Worm (Caenorhabditis elegans) whole organism, L1 larva: ENCODE results near the gene F39G3.5.
A peak's percentile ranks its signal among the peaks of the same experiment; 100 is the strongest.

Source experiments
- C16A3.4 ChIP-seq: fragments of 150-350 bp; optimal IDR thresholded peaks from 2 replicates; lab custom pipeline; 2014; ENCODE audit warnings: missing biosample characterization, missing genetic modification characterization
- C34B4.2 ChIP-seq: sonication (generic microtip); optimal IDR thresholded peaks from 2 replicates; lab custom pipeline; 2017; ENCODE audit warnings: mild to moderate bottlenecking, missing genetic modification characterization, missing compliant biosample characterization
- ama-1 ChIP-seq: fragments of 150-350 bp; optimal IDR thresholded peaks from 2 replicates; lab custom pipeline; 2014
- blmp-1 ChIP-seq: fragments of 150-350 bp; optimal IDR thresholded peaks from 2 replicates; lab custom pipeline; 2014; ENCODE audit warnings: missing biosample characterization, missing genetic modification characterization
- ceh-8 ChIP-seq: fragments of 200-800 bp; sonication (Bioruptor generic); optimal IDR thresholded peaks from 2 replicates; lab custom pipeline; 2018; ENCODE audit warnings: mild to moderate bottlenecking, missing genetic modification characterization, moderate library complexity, missing compliant biosample characterization
- ceh-88 ChIP-seq: fragments of 200-800 bp; sonication (Bioruptor generic); IDR thresholded peaks from 2 replicates; pipeline ENCODE4 v1.3.6; 2022; ENCODE audit warnings: missing genetic modification characterization, missing compliant biosample characterization
- ces-1 ChIP-seq: fragments of 150-350 bp; optimal IDR thresholded peaks from 2 replicates; lab custom pipeline; 2014; ENCODE audit warnings: missing biosample characterization, missing genetic modification reagents, missing genetic modification characterization
- dpl-1 ChIP-seq, 3 experiments: fragments of 150-350 bp in 2 of 3; sonication (generic microtip) in 1 of 3; optimal IDR thresholded peaks; 2 replicates each; lab custom pipeline; 2014 to 2017; ENCODE audit warnings: missing biosample characterization in 3 of 3, missing genetic modification characterization in 3 of 3, missing genetic modification reagents in 3 of 3
- efl-1 ChIP-seq, 4 experiments: fragments of 150-350 bp; optimal IDR thresholded peaks in 3 of 4; peaks in 1 of 4; 1 replicate in 1 of 4; 2 replicates in 3 of 4; lab custom pipeline; 2014; ENCODE audit warnings: missing biosample characterization in 2 of 4, missing genetic modification characterization in 2 of 4, missing genetic modification reagents in 2 of 4
- efl-3 ChIP-seq: fragments of 200-800 bp; sonication (Bioruptor generic); optimal IDR thresholded peaks from 2 replicates; lab custom pipeline; 2018; ENCODE audit warnings: mild to moderate bottlenecking, missing genetic modification characterization, missing compliant biosample characterization
- egl-13 ChIP-seq: sonication (generic microtip); optimal IDR thresholded peaks from 2 replicates; lab custom pipeline; 2016; ENCODE audit warnings: missing genotype, missing genetic modification reagents, missing genetic modification characterization, missing compliant biosample characterization
- elt-2 ChIP-seq: sonication (generic microtip); optimal IDR thresholded peaks from 2 replicates; lab custom pipeline; 2016; ENCODE audit warnings: missing genetic modification characterization, mild to moderate bottlenecking, inconsistent platforms, missing compliant biosample characterization, missing genetic modification reagents
- elt-3 ChIP-seq, 6 experiments: fragments of 150-350 bp in 1 of 6; sonication (generic microtip); optimal IDR thresholded peaks; 2 replicates each; lab custom pipeline; 2017 to 2018; ENCODE audit warnings: missing biosample characterization in 6 of 6, missing genetic modification characterization in 6 of 6, inconsistent platforms in 1 of 6
- ets-5 ChIP-seq: fragments of 200-800 bp; sonication (Bioruptor generic); IDR thresholded peaks from 2 replicates; pipeline ENCODE4 v1.3.6; 2022; ENCODE audit warnings: missing genetic modification characterization, missing compliant biosample characterization
- fos-1 ChIP-seq: fragments of 150-350 bp; optimal IDR thresholded peaks from 2 replicates; lab custom pipeline; 2014; ENCODE audit warnings: missing biosample characterization, missing genetic modification characterization
- grh-1 ChIP-seq: fragments of 200-800 bp; sonication (Bioruptor generic); IDR thresholded peaks from 2 replicates; pipeline ENCODE4 v1.3.6; 2022; ENCODE audit warnings: missing genetic modification reagents, missing genetic modification characterization, missing compliant biosample characterization
- hlh-4 ChIP-seq: sonication (generic microtip); optimal IDR thresholded peaks from 2 replicates; lab custom pipeline; 2016; ENCODE audit warnings: mild to moderate bottlenecking, missing genetic modification characterization, missing compliant biosample characterization
- irx-1 ChIP-seq: sonication (generic microtip); optimal IDR thresholded peaks from 2 replicates; lab custom pipeline; 2016; ENCODE audit warnings: missing genetic modification characterization, missing compliant biosample characterization
- lin-13 ChIP-seq: fragments of 150-350 bp; optimal IDR thresholded peaks from 2 replicates; lab custom pipeline; 2014; ENCODE audit warnings: missing biosample characterization, missing genetic modification reagents, missing genetic modification characterization
- lin-14 ChIP-seq: fragments of 200-800 bp; sonication (Bioruptor generic); optimal IDR thresholded peaks from 2 replicates; lab custom pipeline; 2018; ENCODE audit warnings: mild to moderate bottlenecking, missing genetic modification characterization, moderate library complexity, missing compliant biosample characterization
- lin-15B ChIP-seq: fragments of 150-350 bp; sonication (generic microtip); optimal IDR thresholded peaks from 3 replicates; lab custom pipeline; 2014; ENCODE audit warnings: missing biosample characterization, missing genetic modification characterization
- lin-35 ChIP-seq, 2 experiments: fragments of 150-350 bp; optimal IDR thresholded peaks; 2 replicates each; lab custom pipeline; 2014; ENCODE audit warnings: missing biosample characterization in 2 of 2, missing genetic modification characterization in 2 of 2, missing genetic modification reagents in 2 of 2
- lin-39 ChIP-seq: fragments of 150-350 bp; optimal IDR thresholded peaks from 2 replicates; lab custom pipeline; 2014; ENCODE audit warnings: missing biosample characterization, missing genetic modification reagents, missing genetic modification characterization
- lir-3 ChIP-seq: sonication (generic microtip); optimal IDR thresholded peaks from 2 replicates; lab custom pipeline; 2016; ENCODE audit warnings: mild to moderate bottlenecking, missing genetic modification characterization, moderate library complexity, missing compliant biosample characterization; ENCODE audit not compliant: poor library complexity
- nhr-12 ChIP-seq: sonication (generic microtip); optimal IDR thresholded peaks from 2 replicates; lab custom pipeline; 2017; ENCODE audit warnings: missing biosample characterization, missing genetic modification characterization
- nhr-19 ChIP-seq: fragments of 200-800 bp; sonication (Bioruptor generic); conservative IDR thresholded peaks from 2 replicates; pipeline ENCODE4 v1.3.6; 2022; ENCODE audit warnings: missing genetic modification characterization, missing compliant biosample characterization
- nhr-237 ChIP-seq: fragments of 150-350 bp; optimal IDR thresholded peaks from 2 replicates; lab custom pipeline; 2014; ENCODE audit warnings: missing biosample characterization, missing genetic modification characterization
- nhr-28 ChIP-seq: fragments of 150-350 bp; optimal IDR thresholded peaks from 2 replicates; lab custom pipeline; 2014; ENCODE audit warnings: missing biosample characterization, missing genetic modification characterization
- nhr-47 ChIP-seq: sonication (generic microtip); optimal IDR thresholded peaks from 2 replicates; lab custom pipeline; 2016; ENCODE audit warnings: mild to moderate bottlenecking, missing genetic modification characterization, moderate library complexity, missing compliant biosample characterization
- nhr-71 ChIP-seq: sonication (generic microtip); optimal IDR thresholded peaks from 2 replicates; lab custom pipeline; 2016; ENCODE audit warnings: mild to moderate bottlenecking, missing genetic modification characterization, moderate library complexity, missing compliant biosample characterization
- nhr-77 ChIP-seq: fragments of 150-350 bp; optimal IDR thresholded peaks from 2 replicates; lab custom pipeline; 2014; ENCODE audit warnings: missing biosample characterization, missing genetic modification characterization
- pax-3 ChIP-seq: fragments of 200-800 bp; sonication (Bioruptor generic); optimal IDR thresholded peaks from 2 replicates; lab custom pipeline; 2018; ENCODE audit warnings: mild to moderate bottlenecking, missing genetic modification characterization, moderate library complexity, missing compliant biosample characterization
- skn-1 ChIP-seq: fragments of 150-350 bp; optimal IDR thresholded peaks from 2 replicates; lab custom pipeline; 2014; ENCODE audit warnings: missing biosample characterization, missing genetic modification characterization
- snpc-4 ChIP-seq: fragments of 150-350 bp; optimal IDR thresholded peaks from 2 replicates; lab custom pipeline; 2014; ENCODE audit warnings: missing biosample characterization, missing genetic modification characterization
- sptf-1 ChIP-seq: fragments of 150-350 bp; optimal IDR thresholded peaks from 2 replicates; lab custom pipeline; 2014; ENCODE audit warnings: missing biosample characterization, missing genetic modification characterization
- sup-37 ChIP-seq: fragments of 200-800 bp; sonication (Bioruptor generic); optimal IDR thresholded peaks from 2 replicates; lab custom pipeline; 2018; ENCODE audit warnings: mild to moderate bottlenecking, missing genetic modification characterization, missing compliant biosample characterization
- tlp-1 ChIP-seq: fragments of 150-350 bp; optimal IDR thresholded peaks from 2 replicates; lab custom pipeline; 2014; ENCODE audit warnings: missing biosample characterization, missing genetic modification characterization
- unc-62 ChIP-seq: fragments of 150-350 bp; optimal IDR thresholded peaks from 2 replicates; lab custom pipeline; 2014; ENCODE audit warnings: missing biosample characterization, missing genetic modification reagents, missing genetic modification characterization
- unc-86 ChIP-seq: sonication (generic microtip); optimal IDR thresholded peaks from 2 replicates; lab custom pipeline; 2016; ENCODE audit warnings: missing genetic modification characterization, missing compliant biosample characterization
- unc-98 ChIP-seq: fragments of 200-800 bp; sonication (Bioruptor generic); IDR thresholded peaks from 2 replicates; pipeline ENCODE4 v1.3.6; 2022; ENCODE audit warnings: missing genetic modification characterization, missing compliant biosample characterization
- xbp-1 ChIP-seq: sonication (generic microtip); optimal IDR thresholded peaks from 2 replicates; lab custom pipeline; 2016; ENCODE audit warnings: missing genetic modification characterization, missing compliant biosample characterization
- zag-1 ChIP-seq: fragments of 150-350 bp; optimal IDR thresholded peaks from 2 replicates; lab custom pipeline; 2014; ENCODE audit warnings: missing biosample characterization, missing genetic modification characterization
- zip-4 ChIP-seq: fragments of 200-800 bp; sonication (Bioruptor generic); optimal IDR thresholded peaks from 2 replicates; lab custom pipeline; 2018; ENCODE audit warnings: mild to moderate bottlenecking, missing genetic modification characterization, moderate library complexity, missing compliant biosample characterization
- ztf-11 ChIP-seq, 2 experiments: sonication (generic microtip); optimal IDR thresholded peaks; 2 replicates each; lab custom pipeline; 2016 to 2017; ENCODE audit warnings: missing genetic modification characterization in 2 of 2, missing biosample characterization in 1 of 2, missing compliant biosample characterization in 1 of 2
- ztf-4 ChIP-seq: fragments of 150-350 bp; optimal IDR thresholded peaks from 2 replicates; lab custom pipeline; 2014; ENCODE audit warnings: missing biosample characterization, missing genetic modification characterization

Gene F39G3.5

ce11 chrV:4689234-4689633 lies 33.2 kb upstream of the F39G3.5 start, which contains the start of gene K03B4.1:
Gene K03B4.1 (plus strand): TSS chrV:4689330.
- TF ChIP-seq unc-98 (GFP tag; lab: Robert Waterston, UW) (no peak), lin-35 (GFP tag; optimal IDR thresholded peaks at IDR 0.05; lab: Kevin White, UChicago) (no peak), nhr-47 (tag; lab: Kevin White, UChicago) (no peak), nhr-71 (tag; lab: Kevin White, UChicago) (no peak), ama-1 (lab: Kevin White, UChicago) (peak; percentile 38), efl-1 (optimal IDR thresholded peaks at IDR 0.05; lab: Kevin White, UChicago) (no peak), efl-1 (GFP tag; optimal IDR thresholded peaks at IDR 0.05 in 1 of 2; lab: Kevin White, UChicago) (peak in 1 of 2 experiments; percentile 43), ceh-8 (no peak)

- TF ChIP-seq nhr-71 (tag; lab: Kevin White, UChicago) (no peak), unc-86 (tag; lab: Kevin White, UChicago) (no peak), egl-13 (tag; lab: Kevin White, UChicago) (no peak), nhr-28 (tag; lab: Kevin White, UChicago) (no peak)
Measured at ce11 chrV:4691657-4692056, 30.8 kb upstream of the F39G3.5 start.

- TF ChIP-seq lin-14 (GFP tag; lab: Kevin White, UChicago): no peak
- no peak for TF ChIP-seq tlp-1
- TF ChIP-seq elt-2: no peak
- TF ChIP-seq C16A3.4 (tag; lab: Kevin White, UChicago): peak; percentile 4
- no peak for TF ChIP-seq zag-1 (tag; lab: Kevin White, UChicago)
- no peak for TF ChIP-seq lin-13 (GFP tag; lab: Kevin White, UChicago)
- no peak for TF ChIP-seq fos-1 (tag; lab: Kevin White, UChicago)
- TF ChIP-seq nhr-77 (tag; lab: Kevin White, UChicago): no peak
- TF ChIP-seq lin-35 (GFP tag; optimal IDR thresholded peaks at IDR 0.05; lab: Kevin White, UChicago): peak in 1 of 2 experiments; percentile 59
- TF ChIP-seq lin-15B (tag; lab: Kevin White, UChicago): no peak
- TF ChIP-seq dpl-1 (GFP tag; optimal IDR thresholded peaks at IDR 0.05; lab: Kevin White, UChicago): peak; percentile 22 to 61 (median 51)
- no peak for TF ChIP-seq zip-4 (GFP tag; lab: Kevin White, UChicago)
- peak; percentile 3 for TF ChIP-seq lir-3 (tag; lab: Kevin White, UChicago)
- no peak for TF ChIP-seq C34B4.2
- TF ChIP-seq ets-5 (GFP tag; lab: Robert Waterston, UW): no peak
- TF ChIP-seq efl-1 (optimal IDR thresholded peaks at IDR 0.05; lab: Kevin White, UChicago): peak; percentile 52 to 58
- peak; percentile 54 to 95 for TF ChIP-seq efl-1 (GFP tag; optimal IDR thresholded peaks at IDR 0.05 in 1 of 2; lab: Kevin White, UChicago)
- TF ChIP-seq hlh-4: no peak
- TF ChIP-seq blmp-1: no peak
- no peak for TF ChIP-seq sup-37 (GFP tag; lab: Kevin White, UChicago)
- TF ChIP-seq snpc-4 (tag; lab: Kevin White, UChicago): no peak
- TF ChIP-seq nhr-12 (tag; lab: Kevin White, UChicago): no peak
- TF ChIP-seq grh-1: no peak
- no peak for TF ChIP-seq sptf-1 (tag; lab: Kevin White, UChicago)
- no peak for TF ChIP-seq skn-1 (tag; lab: Kevin White, UChicago)
- no peak for TF ChIP-seq irx-1 (tag; lab: Kevin White, UChicago)
- no peak for TF ChIP-seq pax-3 (tag; lab: Kevin White, UChicago)
- TF ChIP-seq xbp-1 (tag; lab: Kevin White, UChicago): no peak
- no peak for TF ChIP-seq ces-1
- TF ChIP-seq unc-62 (GFP tag; lab: Kevin White, UChicago): no peak
- no peak for TF ChIP-seq lin-39 (tag; lab: Kevin White, UChicago)
- no peak for TF ChIP-seq ztf-11 (tag; optimal IDR thresholded peaks at IDR 0.05; lab: Kevin White, UChicago)
- no peak for TF ChIP-seq ztf-4 (tag; lab: Kevin White, UChicago)
- no peak for TF ChIP-seq ceh-8
- no peak for TF ChIP-seq nhr-237
- TF ChIP-seq elt-3 (tag; optimal IDR thresholded peaks at IDR 0.05; lab: Kevin White, UChicago): no peak
- TF ChIP-seq nhr-19 (GFP tag; lab: Robert Waterston, UW): no peak
- TF ChIP-seq efl-3 (GFP tag; lab: Kevin White, UChicago): no peak
- no peak for TF ChIP-seq nhr-71 (tag; lab: Kevin White, UChicago)
- TF ChIP-seq ceh-88 (GFP tag; lab: Robert Waterston, UW): no peak
Measured at ce11 chrV:4692382-4693281, 29.8 kb upstream of the F39G3.5 start, which contains the start of gene cpg-8. Gene cpg-8 (minus strand): TSS chrV:4692432.
